Worm (Caenorhabditis elegans) whole organism, L4/young adult: ENCODE measurements around the gene col-116.

Experiments used
- W03F9.2 ChIP-seq: fragments of 150-350 bp; optimal IDR thresholded peaks from 2 replicates; lab custom pipeline; 2014; ENCODE audit warnings: missing biosample characterization, missing genetic modification characterization
- dao-5 ChIP-seq: sonication (generic microtip); optimal IDR thresholded peaks from 2 replicates; lab custom pipeline; 2016; ENCODE audit warnings: missing genotype, missing genetic modification characterization, moderate library complexity, missing compliant biosample characterization
- him-1 ChIP-seq: sonication (generic microtip); optimal IDR thresholded peaks from 2 replicates; lab custom pipeline; 2016; ENCODE audit warnings: missing genotype, missing genetic modification reagents, missing genetic modification characterization, missing compliant biosample characterization

Gene col-116

ce11 chrIV:8355592-8355991 is at the start of gene col-116, which contains the start of gene F17E9.2:
col-116 (plus strand) TSS chrIV:8355906.
F17E9.2 (plus strand) TSS chrIV:8355892.
- TF ChIP-seq W03F9.2 (no peak), dao-5 (no peak), him-1 (tag; lab: Kevin White, UChicago) (no peak)

ce11 chrIV:8307408-8307807 is 48.3 kb upstream of the col-116 start:
- no peak for TF ChIP-seq dao-5
- TF ChIP-seq him-1 (tag; lab: Kevin White, UChicago): no peak
- TF ChIP-seq W03F9.2: no peak

ce11 chrIV:8312105-8312504 is 43.6 kb upstream of the col-116 start:
- no peak for TF ChIP-seq him-1 (tag; lab: Kevin White, UChicago)
- TF ChIP-seq W03F9.2: no peak
- TF ChIP-seq dao-5: no peak

- TF ChIP-seq him-1 (tag; lab: Kevin White, UChicago) (no peak), dao-5 (no peak), W03F9.2 (no peak)
Observed at ce11 chrIV:8312846-8313245, 42.9 kb upstream of the col-116 start, which contains the start of gene F35H10.10. F35H10.10 (minus strand) TSS chrIV:8312946.

ce11 chrIV:8317800-8318199 is 37.9 kb upstream of the col-116 start:
- TF ChIP-seq W03F9.2 (no peak), him-1 (tag; lab: Kevin White, UChicago) (no peak), dao-5 (no peak)

- no peak for TF ChIP-seq W03F9.2
- no peak for TF ChIP-seq dao-5
- no peak for TF ChIP-seq him-1 (tag; lab: Kevin White, UChicago)
Observed at ce11 chrIV:8318799-8319198, 36.9 kb upstream of the col-116 start.

ce11 chrIV:8325667-8326066 is 30.0 kb upstream of the col-116 start, which contains the start of gene F35H10.3:
F35H10.3 (plus strand) TSS chrIV:8325967.
- TF ChIP-seq W03F9.2 (no peak), him-1 (tag; lab: Kevin White, UChicago) (no peak), dao-5 (no peak)

ce11 chrIV:8328913-8329312 is 26.8 kb upstream of the col-116 start, which contains the start of gene F35H10.2:
F35H10.2 (plus strand) TSS chrIV:8329213.
- no peak for TF ChIP-seq W03F9.2
- TF ChIP-seq him-1 (tag; lab: Kevin White, UChicago): no peak
- no peak for TF ChIP-seq dao-5

ce11 chrIV:8332526-8332925 is 23.2 kb upstream of the col-116 start, which contains the start of gene lys-10:
lys-10 (plus strand) TSS chrIV:8332826.
- TF ChIP-seq dao-5: no peak
- TF ChIP-seq him-1 (tag; lab: Kevin White, UChicago): no peak

ce11 chrIV:8333034-8333433 is 22.7 kb upstream of the col-116 start:
- TF ChIP-seq dao-5 (no peak), W03F9.2 (no peak), him-1 (tag; lab: Kevin White, UChicago) (no peak)

ce11 chrIV:8333554-8333953 is 22.2 kb upstream of the col-116 start:
- no peak for TF ChIP-seq dao-5
- TF ChIP-seq him-1 (tag; lab: Kevin White, UChicago): no peak
- TF ChIP-seq W03F9.2: no peak

ce11 chrIV:8333954-8333987 is 21.9 kb upstream of the col-116 start, which contains the start of gene his-31:
his-31 (minus strand) TSS chrIV:8333983.
- no peak for TF ChIP-seq him-1 (tag; lab: Kevin White, UChicago)
- no peak for TF ChIP-seq dao-5
- TF ChIP-seq W03F9.2: no peak

- TF ChIP-seq him-1 (tag; lab: Kevin White, UChicago) (no peak), dao-5 (no peak), W03F9.2 (no peak)
Observed at ce11 chrIV:8333988-8334863, 21.5 kb upstream of the col-116 start, which contains the start of gene his-32. his-32 (plus strand) TSS chrIV:8334305.

- TF ChIP-seq W03F9.2 (no peak), dao-5 (no peak), him-1 (tag; lab: Kevin White, UChicago) (no peak)
Observed at ce11 chrIV:8339636-8340035, 16.1 kb upstream of the col-116 start, which contains the start of gene lgc-6. lgc-6 (plus strand) TSS chrIV:8339936.

ce11 chrIV:8342385-8342784 is 13.3 kb upstream of the col-116 start, which contains the start of gene lgc-5:
lgc-5 (plus strand) TSS chrIV:8342685.
- TF ChIP-seq dao-5 (no peak), W03F9.2 (no peak), him-1 (tag; lab: Kevin White, UChicago) (no peak)

ce11 chrIV:8345518-8345917 is 10.2 kb upstream of the col-116 start, which contains the start of gene F17E9.5:
F17E9.5 (plus strand) TSS chrIV:8345818.
- TF ChIP-seq him-1 (tag; lab: Kevin White, UChicago) (no peak), W03F9.2 (no peak), dao-5 (no peak)
